Worm (Caenorhabditis elegans): ENCODE measurements around the gene F57G9.3.
"Not testable (repeated sequence)": the region's sequence is repeated elsewhere in the genome, so short reads cannot be mapped to it uniquely, and the experiment has no call there.

ce11 chrII:12441164-12441563, 31.2 kb upstream of the F57G9.3 start, which contains the start of gene Y57A10C.10:
- not testable (repeated sequence) for TF ChIP-seq unc-62 (GFP tag; optimal IDR thresholded peaks at IDR 0.05); R02D3.7 (tag; optimal IDR thresholded peaks at IDR 0.05); ztf-11 (tag; optimal IDR thresholded peaks at IDR 0.05); elt-3 (tag; optimal IDR thresholded peaks at IDR 0.05); blmp-1 (tag; optimal IDR thresholded peaks at IDR 0.05; ENCODE audit: insufficient read depth); nhr-25 (tag; optimal IDR thresholded peaks at IDR 0.05); nhr-77 (tag; optimal IDR thresholded peaks at IDR 0.05); ZK546.5 (tag; optimal IDR thresholded peaks at IDR 0.05); nhr-237 (tag; optimal IDR thresholded peaks at IDR 0.05); ama-1 (optimal IDR thresholded peaks at IDR 0.05); zag-1 (tag; optimal IDR thresholded peaks at IDR 0.05)

All from whole organism, L2 larva.